Worm (Caenorhabditis elegans) whole organism, L2 larva: ENCODE measurements around the gene M01F1.9.

Source experiments
- R02D3.7 ChIP-seq: fragments of 150-350 bp; optimal IDR thresholded peaks from 2 replicates; lab custom pipeline; 2014; ENCODE audit warnings: missing biosample characterization, missing genetic modification characterization
- aly-2 ChIP-seq: fragments of 150-350 bp; optimal IDR thresholded peaks from 2 replicates; lab custom pipeline; 2014; ENCODE audit warnings: missing biosample characterization, missing genetic modification characterization
- ceh-16 ChIP-seq: fragments of 150-350 bp; optimal IDR thresholded peaks from 2 replicates; lab custom pipeline; 2014; ENCODE audit warnings: missing biosample characterization, missing genetic modification characterization
- ceh-82 ChIP-seq: fragments of 150-350 bp; optimal IDR thresholded peaks from 2 replicates; lab custom pipeline; 2014; ENCODE audit warnings: missing biosample characterization, missing genetic modification characterization
- egl-27 ChIP-seq: sonication (generic microtip); optimal IDR thresholded peaks from 3 replicates; lab custom pipeline; 2017; ENCODE audit warnings: missing biosample characterization, missing genetic modification reagents, missing genetic modification characterization
- elt-3 ChIP-seq: sonication (generic microtip); optimal IDR thresholded peaks from 2 replicates; lab custom pipeline; 2017; ENCODE audit warnings: missing biosample characterization, missing genetic modification characterization
- fos-1 ChIP-seq: fragments of 150-350 bp; optimal IDR thresholded peaks from 2 replicates; lab custom pipeline; 2014; ENCODE audit warnings: missing biosample characterization, missing genetic modification characterization
- nhr-11 ChIP-seq: fragments of 150-350 bp; optimal IDR thresholded peaks from 2 replicates; lab custom pipeline; 2014; ENCODE audit warnings: missing biosample characterization, missing genetic modification characterization
- nhr-12 ChIP-seq: fragments of 150-350 bp; optimal IDR thresholded peaks from 2 replicates; lab custom pipeline; 2014; ENCODE audit warnings: missing biosample characterization, missing genetic modification characterization
- unc-55 ChIP-seq: fragments of 150-350 bp; sonication (generic microtip); optimal IDR thresholded peaks from 3 replicates; lab custom pipeline; 2014; ENCODE audit warnings: missing biosample characterization, missing genetic modification reagents, missing genetic modification characterization
- unc-62 ChIP-seq: fragments of 150-350 bp; optimal IDR thresholded peaks from 2 replicates; lab custom pipeline; 2014; ENCODE audit warnings: missing biosample characterization, missing genetic modification reagents, missing genetic modification characterization
- zag-1 ChIP-seq: fragments of 150-350 bp; optimal IDR thresholded peaks from 2 replicates; lab custom pipeline; 2014; ENCODE audit warnings: missing biosample characterization, missing genetic modification characterization

DNA sequence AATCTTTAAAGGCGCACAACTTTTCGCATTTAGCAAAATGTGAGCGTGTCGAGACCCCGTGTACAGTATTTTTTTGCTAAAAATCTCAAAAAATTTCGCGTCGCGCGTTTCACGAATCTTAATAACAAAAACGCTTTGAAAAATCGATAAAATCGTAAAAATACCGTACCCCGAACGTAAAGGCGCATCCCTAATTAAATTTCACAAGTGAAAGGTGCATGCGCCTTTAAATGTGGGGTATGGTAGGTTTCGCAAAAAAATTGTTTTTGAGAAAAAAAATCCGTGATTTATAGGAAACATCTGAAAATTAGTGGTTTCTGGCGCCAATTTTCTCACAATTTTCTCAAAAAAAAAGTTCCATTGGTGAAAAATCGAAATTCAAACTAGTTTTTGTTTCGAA, 35.3 kb upstream of the M01F1.9 start:
- TF ChIP-seq nhr-12 (tag; lab: Kevin White, UChicago) (no peak), unc-62 (GFP tag; lab: Kevin White, UChicago) (no peak), elt-3 (no peak), aly-2 (tag; lab: Kevin White, UChicago) (no peak), zag-1 (tag; lab: Kevin White, UChicago) (no peak), nhr-11 (no peak), ceh-16 (tag; lab: Kevin White, UChicago) (no peak), ceh-82 (tag; lab: Kevin White, UChicago) (no peak), egl-27 (tag; lab: Kevin White, UChicago) (no peak), R02D3.7 (tag; lab: Kevin White, UChicago) (no peak), fos-1 (tag; lab: Kevin White, UChicago) (no peak), unc-55 (GFP tag; lab: Kevin White, UChicago) (no peak)
